Worm (Caenorhabditis elegans) whole organism, late embryonic: ENCODE results near the gene prp-18.

Experiments used
- Y22D7AL.16 ChIP-seq: sonication (generic microtip); optimal IDR thresholded peaks from 2 replicates; lab custom pipeline; 2016; ENCODE audit warnings: missing genetic modification characterization, missing compliant biosample characterization
- ceh-19 ChIP-seq: fragments of 200-800 bp; sonication (Bioruptor generic); optimal IDR thresholded peaks from 2 replicates; lab custom pipeline; 2018; ENCODE audit warnings: mild to moderate bottlenecking, missing genetic modification characterization, missing compliant biosample characterization
- ceh-24 ChIP-seq: sonication (generic microtip); optimal IDR thresholded peaks from 2 replicates; lab custom pipeline; 2016; ENCODE audit warnings: mild to moderate bottlenecking, missing genetic modification characterization, missing compliant biosample characterization
- ceh-31 ChIP-seq: sonication (generic microtip); optimal IDR thresholded peaks from 2 replicates; lab custom pipeline; 2016; ENCODE audit warnings: missing genetic modification characterization, missing compliant biosample characterization
- ceh-45 ChIP-seq: fragments of 200-800 bp; sonication (Bioruptor generic); IDR thresholded peaks from 2 replicates; pipeline ENCODE4 v1.3.6; 2022; ENCODE audit warnings: missing genetic modification reagents, missing genetic modification characterization, missing compliant biosample characterization
- dmd-4 ChIP-seq: sonication (generic microtip); optimal IDR thresholded peaks from 2 replicates; lab custom pipeline; 2016; ENCODE audit warnings: borderline replicate concordance, missing genetic modification characterization, missing compliant biosample characterization
- ets-4 ChIP-seq: sonication (generic microtip); optimal IDR thresholded peaks from 2 replicates; lab custom pipeline; 2016; ENCODE audit warnings: missing genetic modification characterization, missing compliant biosample characterization
- fax-1 ChIP-seq: sonication (generic microtip); optimal IDR thresholded peaks from 2 replicates; lab custom pipeline; 2016; ENCODE audit warnings: missing genotype, missing genetic modification characterization, missing compliant biosample characterization
- fkh-10 ChIP-seq: fragments of 150-350 bp; optimal IDR thresholded peaks from 2 replicates; lab custom pipeline; 2014; ENCODE audit warnings: missing biosample characterization, missing genetic modification reagents, missing genetic modification characterization
- gmeb-2 ChIP-seq: sonication (generic microtip); optimal IDR thresholded peaks from 2 replicates; lab custom pipeline; 2016; ENCODE audit warnings: missing genetic modification characterization, inconsistent platforms, missing compliant biosample characterization
- hlh-30 ChIP-seq: sonication (generic microtip); optimal IDR thresholded peaks from 2 replicates; lab custom pipeline; 2017; ENCODE audit warnings: antibody characterized with exemption, missing genetic modification characterization, missing compliant biosample characterization; ENCODE audit not compliant: insufficient read depth
- hlh-6 ChIP-seq: sonication (generic microtip); optimal IDR thresholded peaks from 2 replicates; lab custom pipeline; 2016; ENCODE audit warnings: missing genotype, missing genetic modification characterization, missing compliant biosample characterization
- lin-11 ChIP-seq: fragments of 200-800 bp; sonication (Bioruptor generic); optimal IDR thresholded peaks from 2 replicates; lab custom pipeline; 2018; ENCODE audit warnings: mild to moderate bottlenecking, missing genetic modification characterization, missing compliant biosample characterization
- madf-2 ChIP-seq: sonication (generic microtip); optimal IDR thresholded peaks from 2 replicates; lab custom pipeline; 2017; ENCODE audit warnings: missing genetic modification characterization, missing compliant biosample characterization
- mec-3 ChIP-seq: sonication (generic microtip); optimal IDR thresholded peaks from 2 replicates; lab custom pipeline; 2016; ENCODE audit warnings: borderline replicate concordance, missing genetic modification characterization, missing compliant biosample characterization
- nhr-232 ChIP-seq: sonication (generic microtip); optimal IDR thresholded peaks from 2 replicates; lab custom pipeline; 2016; ENCODE audit warnings: missing genetic modification characterization, missing compliant biosample characterization
- odd-2 ChIP-seq: sonication (generic microtip); optimal IDR thresholded peaks from 2 replicates; lab custom pipeline; 2017; ENCODE audit warnings: antibody characterized with exemption, mild to moderate bottlenecking, missing genetic modification characterization, missing compliant biosample characterization
- pat-9 ChIP-seq: fragments of 200-800 bp; sonication (Bioruptor generic); optimal IDR thresholded peaks from 2 replicates; lab custom pipeline; 2018; ENCODE audit warnings: mild to moderate bottlenecking, missing genetic modification characterization, moderate library complexity, missing compliant biosample characterization
- pha-4 ChIP-seq: fragments of 150-350 bp; optimal IDR thresholded peaks from 2 replicates; lab custom pipeline; 2018; ENCODE audit warnings: missing biosample characterization, missing genetic modification reagents, missing genetic modification characterization
- ref-2 ChIP-seq: sonication (generic microtip); optimal IDR thresholded peaks from 2 replicates; lab custom pipeline; 2016; ENCODE audit warnings: missing genetic modification characterization, missing compliant biosample characterization
- rnt-1 ChIP-seq: sonication (generic microtip); optimal IDR thresholded peaks from 2 replicates; lab custom pipeline; 2016; ENCODE audit warnings: missing genetic modification characterization, missing compliant biosample characterization
- sdc-2 ChIP-seq: sonication (generic microtip); optimal IDR thresholded peaks from 2 replicates; lab custom pipeline; 2016; ENCODE audit warnings: missing genotype, missing genetic modification characterization, missing compliant biosample characterization
- sox-4 ChIP-seq: sonication (generic microtip); optimal IDR thresholded peaks from 2 replicates; lab custom pipeline; 2017; ENCODE audit warnings: mild to moderate bottlenecking, missing genetic modification characterization, inconsistent platforms, missing compliant biosample characterization
- ttx-3 ChIP-seq: sonication (generic microtip); optimal IDR thresholded peaks from 2 replicates; lab custom pipeline; 2016; ENCODE audit warnings: missing genetic modification reagents, missing genetic modification characterization, missing compliant biosample characterization
- unc-3 ChIP-seq, 2 experiments: fragments of 200-800 bp in 1 of 2; sonication (Bioruptor generic) in 1 of 2; sonication (generic microtip) in 1 of 2; conservative IDR thresholded peaks in 1 of 2; optimal IDR thresholded peaks in 1 of 2; 2 replicates each; pipeline versions ENCODE4 v1.3.6 to Lab custom; 2016 to 2022; ENCODE audit warnings: missing compliant biosample characterization in 2 of 2, missing genetic modification characterization in 2 of 2, missing genetic modification reagents in 1 of 2
- unc-42 ChIP-seq: sonication (generic microtip); optimal IDR thresholded peaks from 2 replicates; lab custom pipeline; 2016; ENCODE audit warnings: missing genotype, missing genetic modification characterization, missing compliant biosample characterization
- zip-5 ChIP-seq: sonication (generic microtip); optimal IDR thresholded peaks from 2 replicates; lab custom pipeline; 2016; ENCODE audit warnings: missing genetic modification characterization, missing compliant biosample characterization
- ztf-16 ChIP-seq: sonication (generic microtip); optimal IDR thresholded peaks from 2 replicates; lab custom pipeline; 2017; ENCODE audit warnings: missing genetic modification characterization, missing compliant biosample characterization

Gene prp-18

ce11 chrIV:9836317-9836716, 47.9 kb downstream of the prp-18 start, which contains the start of gene msp-81:
Gene msp-81 (minus strand): TSS chrIV:9836417.
- no peak for TF ChIP-seq pat-9 (tag; lab: Kevin White, UChicago)

- TF ChIP-seq lin-11 (no peak), ttx-3 (tag; lab: Kevin White, UChicago) (no peak), zip-5 (tag; lab: Kevin White, UChicago) (no peak), gmeb-2 (tag; lab: Kevin White, UChicago) (no peak), rnt-1 (tag; lab: Kevin White, UChicago) (no peak), dmd-4 (tag; lab: Kevin White, UChicago) (no peak), ceh-31 (no peak), ref-2 (tag; lab: Kevin White, UChicago) (no peak), madf-2 (tag; lab: Kevin White, UChicago) (no peak)
Measured at ce11 chrIV:9833337-9833736, 50.8 kb downstream of the prp-18 start.

ce11 chrIV:9832586-9832985, 51.6 kb downstream of the prp-18 start, which contains the start of gene kin-21:
Gene kin-21 (plus strand): TSS chrIV:9832886.
- TF ChIP-seq mec-3 (no peak), ztf-16 (tag; lab: Kevin White, UChicago) (no peak), Y22D7AL.16 (tag; lab: Kevin White, UChicago) (no peak), unc-3 (GFP tag; conservative IDR thresholded peaks at IDR 0.05; lab: Robert Waterston, UW) (no peak), unc-3 (tag; optimal IDR thresholded peaks at IDR 0.05; lab: Kevin White, UChicago) (no peak), ceh-24 (tag; lab: Kevin White, UChicago) (no peak), sox-4 (tag; lab: Kevin White, UChicago) (no peak), hlh-30 (no peak), rnt-1 (tag; lab: Kevin White, UChicago) (no peak), fkh-10 (GFP tag; lab: Kevin White, UChicago) (no peak), pha-4 (tag; lab: Kevin White, UChicago) (no peak), unc-42 (tag; lab: Kevin White, UChicago) (no peak), sdc-2 (tag; lab: Kevin White, UChicago) (no peak), odd-2 (no peak), nhr-232 (no peak), ceh-45 (GFP tag; lab: Robert Waterston, UW) (no peak), ceh-19 (no peak), hlh-6 (tag; lab: Kevin White, UChicago) (no peak), ets-4 (tag; lab: Kevin White, UChicago) (no peak), fax-1 (tag; lab: Kevin White, UChicago) (no peak)
